Fruit fly (Drosophila melanogaster) whole organism, embryonic: ENCODE data around the gene CG10337.
A peak's percentile ranks its signal among the peaks of the same experiment; 100 is the strongest.

Experiments
- BEAF-32 ChIP-seq: fragments of 200-800 bp; sonication (Bioruptor generic); optimal IDR thresholded peaks from 3 replicates; lab custom pipeline; 2017; ENCODE audit warnings: missing biosample characterization, missing genetic modification characterization, mild to moderate bottlenecking, moderate library complexity, missing genetic modification reagents
- Bgb ChIP-seq: fragments of 200-800 bp; sonication (Bioruptor generic); IDR thresholded peaks from 2 replicates; pipeline ENCODE4 v1.3.6; 2022; ENCODE audit warnings: missing biosample characterization, missing genetic modification characterization; ENCODE audit not compliant: partially characterized antibody
- CG12155 ChIP-seq: fragments of 200-800 bp; sonication (Bioruptor generic); optimal IDR thresholded peaks from 3 replicates; lab custom pipeline; 2016; ENCODE audit warnings: missing biosample characterization, missing genetic modification characterization
- CG14667 ChIP-seq: fragments of 200-800 bp; sonication (Bioruptor generic); IDR thresholded peaks from 2 replicates; pipeline ENCODE4 v1.3.6; 2022; ENCODE audit warnings: missing biosample characterization, missing genetic modification characterization
- CG16863 ChIP-seq: fragments of 200-800 bp; sonication (Bioruptor generic); optimal IDR thresholded peaks from 3 replicates; lab custom pipeline; 2016; ENCODE audit warnings: missing biosample characterization, missing genetic modification characterization
- CG17328 ChIP-seq: fragments of 200-800 bp; sonication (Bioruptor generic); IDR thresholded peaks from 2 replicates; pipeline ENCODE4 v1.3.6; 2022; ENCODE audit warnings: missing biosample characterization, missing genetic modification characterization
- CG17385 ChIP-seq: fragments of 200-800 bp; sonication (Bioruptor generic); optimal IDR thresholded peaks from 3 replicates; lab custom pipeline; 2018; ENCODE audit warnings: missing biosample characterization, mild to moderate bottlenecking, missing genetic modification characterization
- CG1832 ChIP-seq: fragments of 200-800 bp; sonication (Bioruptor generic); optimal IDR thresholded peaks from 2 replicates; lab custom pipeline; 2017; ENCODE audit warnings: missing biosample characterization, mild to moderate bottlenecking, missing genetic modification characterization, inconsistent platforms
- CG2889 ChIP-seq: fragments of 200-800 bp; sonication (Bioruptor generic); IDR thresholded peaks from 3 replicates; pipeline ENCODE4 v1.3.6; 2022; ENCODE audit warnings: missing biosample characterization, missing genetic modification characterization
- CG4424 ChIP-seq: fragments of 200-800 bp; sonication (Bioruptor generic); optimal IDR thresholded peaks from 3 replicates; lab custom pipeline; 2016; ENCODE audit warnings: missing biosample characterization, missing genetic modification characterization
- CG6272 ChIP-seq: fragments of 200-800 bp; sonication (Bioruptor generic); IDR thresholded peaks from 2 replicates; pipeline ENCODE4 v1.3.6; 2022; ENCODE audit warnings: missing biosample characterization, missing genetic modification characterization
- CG6765 ChIP-seq: fragments of 200-800 bp; sonication (Bioruptor generic); optimal IDR thresholded peaks from 3 replicates; lab custom pipeline; 2017; ENCODE audit warnings: missing biosample characterization, mild to moderate bottlenecking, missing genetic modification characterization
- CG7786 ChIP-seq: fragments of 200-800 bp; sonication (Bioruptor generic); optimal IDR thresholded peaks from 2 replicates; lab custom pipeline; 2016; ENCODE audit warnings: missing biosample characterization, missing genetic modification characterization
- CG7839 ChIP-seq: fragments of 200-800 bp; sonication (Bioruptor generic); optimal IDR thresholded peaks from 3 replicates; lab custom pipeline; 2018; ENCODE audit warnings: missing biosample characterization, mild to moderate bottlenecking, missing genetic modification characterization, moderate library complexity
- CG9797 ChIP-seq: fragments of 200-800 bp; sonication (Bioruptor generic); optimal IDR thresholded peaks from 3 replicates; lab custom pipeline; 2018; ENCODE audit warnings: missing biosample characterization, mild to moderate bottlenecking, missing genetic modification characterization
- Dref ChIP-seq: fragments of 200-800 bp; sonication (Bioruptor generic); IDR thresholded peaks from 2 replicates; pipeline ENCODE4 v1.3.6; 2022; ENCODE audit warnings: missing biosample characterization, missing genetic modification characterization
- Fer1 ChIP-seq: fragments of 200-800 bp; sonication (Bioruptor generic); optimal IDR thresholded peaks from 2 replicates; lab custom pipeline; 2017; ENCODE audit warnings: missing biosample characterization, mild to moderate bottlenecking, missing genetic modification characterization
- Fer3 ChIP-seq: fragments of 200-800 bp; sonication (Bioruptor generic); optimal IDR thresholded peaks from 2 replicates; lab custom pipeline; 2018; ENCODE audit warnings: missing biosample characterization, mild to moderate bottlenecking, missing genetic modification characterization, moderate library complexity
- Gug ChIP-seq: fragments of 200-800 bp; sonication (Bioruptor generic); IDR thresholded peaks from 4 replicates; pipeline ENCODE4 v1.3.6; 2022; ENCODE audit warnings: missing biosample characterization, missing genetic modification characterization
- HHEX ChIP-seq: fragments of 200-800 bp; sonication (Bioruptor generic); optimal IDR thresholded peaks from 3 replicates; lab custom pipeline; 2017; ENCODE audit warnings: missing biosample characterization, mild to moderate bottlenecking, missing genetic modification characterization, missing genetic modification reagents
- Lhr ChIP-seq: fragments of 200-800 bp; sonication (Bioruptor generic); optimal IDR thresholded peaks from 3 replicates; lab custom pipeline; 2017; ENCODE audit warnings: mild to moderate bottlenecking, missing biosample characterization, missing genetic modification reagents, missing genetic modification characterization
- NC2α ChIP-seq: fragments of 200-800 bp; sonication (Bioruptor generic); optimal IDR thresholded peaks from 2 replicates; lab custom pipeline; 2016; ENCODE audit warnings: missing biosample characterization, missing genetic modification characterization
- NC2β ChIP-seq: fragments of 200-800 bp; sonication (Bioruptor generic); optimal IDR thresholded peaks from 2 replicates; lab custom pipeline; 2016; ENCODE audit warnings: missing biosample characterization, missing genetic modification characterization
- PHDP ChIP-seq: fragments of 200-800 bp; sonication (Bioruptor generic); optimal IDR thresholded peaks from 3 replicates; lab custom pipeline; 2018; ENCODE audit warnings: missing biosample characterization, mild to moderate bottlenecking, missing genetic modification characterization, moderate library complexity
- Rfx ChIP-seq: fragments of 200-800 bp; sonication (Bioruptor generic); IDR thresholded peaks from 2 replicates; pipeline ENCODE4 v1.3.6; 2022; ENCODE audit warnings: missing biosample characterization, missing genetic modification characterization
- Rx ChIP-seq: fragments of 200-800 bp; sonication (Bioruptor generic); IDR thresholded peaks from 2 replicates; pipeline ENCODE4 v1.3.6; 2022; ENCODE audit warnings: missing biosample characterization, missing genetic modification characterization
- Trl ChIP-seq, 3 experiments: fragments of >200 bp in 2 of 3; fragments of 200-800 bp in 1 of 3; sonication (Bioruptor generic) in 1 of 3; optimal IDR thresholded peaks; 2 replicates in 1 of 3; 3 replicates in 2 of 3; lab custom pipeline; 2016 to 2017; ENCODE audit warnings: missing biosample characterization in 1 of 3, missing genetic modification characterization in 1 of 3
- ato ChIP-seq: fragments of 200-800 bp; sonication (Bioruptor generic); IDR thresholded peaks from 2 replicates; pipeline ENCODE4 v1.3.6; 2022; ENCODE audit warnings: missing biosample characterization, missing genetic modification characterization; ENCODE audit not compliant: partially characterized antibody
- az2 ChIP-seq: fragments of 200-800 bp; sonication (Bioruptor generic); optimal IDR thresholded peaks from 3 replicates; lab custom pipeline; 2016; ENCODE audit warnings: missing biosample characterization, missing genetic modification characterization
- cato ChIP-seq: fragments of 200-800 bp; sonication (Bioruptor generic); optimal IDR thresholded peaks from 2 replicates; lab custom pipeline; 2016; ENCODE audit warnings: missing biosample characterization, missing genetic modification characterization, borderline replicate concordance
- crp ChIP-seq, 2 experiments: fragments of 200-800 bp; sonication (Bioruptor generic); optimal IDR thresholded peaks; 2 replicates in 1 of 2; 3 replicates in 1 of 2; lab custom pipeline; 2017; ENCODE audit warnings: missing biosample characterization in 2 of 2, missing genetic modification characterization in 2 of 2, mild to moderate bottlenecking in 1 of 2, moderate library complexity in 1 of 2
- danr ChIP-seq: fragments of 200-800 bp; sonication (Bioruptor generic); IDR thresholded peaks from 2 replicates; pipeline ENCODE4 v1.3.6; 2022; ENCODE audit warnings: missing biosample characterization, missing genetic modification characterization
- gem ChIP-seq: fragments of 200-800 bp; sonication (Bioruptor generic); optimal IDR thresholded peaks from 2 replicates; lab custom pipeline; 2019; ENCODE audit warnings: missing biosample characterization, mild to moderate bottlenecking, missing genetic modification characterization, moderate library complexity
- kni ChIP-seq: fragments of 200-800 bp; sonication (Bioruptor generic); optimal IDR thresholded peaks from 3 replicates; lab custom pipeline; 2017; ENCODE audit warnings: mild to moderate bottlenecking, missing biosample characterization, missing genetic modification reagents, missing genetic modification characterization
- knrl ChIP-seq: fragments of 200-800 bp; sonication (Bioruptor generic); IDR thresholded peaks from 3 replicates; pipeline ENCODE4 v1.3.6; 2022; ENCODE audit warnings: missing biosample characterization, missing genetic modification characterization; ENCODE audit not compliant: partially characterized antibody
- lbe ChIP-seq: fragments of 200-800 bp; sonication (Bioruptor generic); optimal IDR thresholded peaks from 2 replicates; lab custom pipeline; 2016; ENCODE audit warnings: missing biosample characterization, mild to moderate bottlenecking, missing genetic modification characterization
- lmd ChIP-seq: fragments of 200-800 bp; sonication (Bioruptor generic); IDR thresholded peaks from 2 replicates; pipeline ENCODE4 v1.3.6; 2022; ENCODE audit warnings: missing biosample characterization, missing genetic modification characterization
- lov ChIP-seq, 2 experiments: fragments of 200-800 bp in 1 of 2; fragments of >200 bp in 1 of 2; sonication (Bioruptor generic) in 1 of 2; IDR thresholded peaks in 1 of 2; optimal IDR thresholded peaks in 1 of 2; 2 replicates in 1 of 2; 3 replicates in 1 of 2; pipeline versions ENCODE4 v1.3.6 to Lab custom; 2017 to 2022; ENCODE audit warnings: missing biosample characterization in 1 of 2, missing genetic modification characterization in 1 of 2
- mld ChIP-seq: fragments of 200-800 bp; sonication (Bioruptor generic); IDR thresholded peaks from 3 replicates; pipeline ENCODE4 v1.3.6; 2022; ENCODE audit warnings: missing biosample characterization, missing genetic modification characterization; ENCODE audit not compliant: partially characterized antibody
- nau ChIP-seq: fragments of 200-800 bp; sonication (Bioruptor generic); optimal IDR thresholded peaks from 3 replicates; lab custom pipeline; 2017; ENCODE audit warnings: missing biosample characterization, mild to moderate bottlenecking, missing genetic modification characterization, missing genetic modification reagents
- nmo ChIP-seq: fragments of 200-800 bp; sonication (Bioruptor generic); optimal IDR thresholded peaks from 2 replicates; lab custom pipeline; 2018; ENCODE audit warnings: missing biosample characterization, mild to moderate bottlenecking, missing genetic modification characterization, moderate library complexity
- pita ChIP-seq: fragments of 200-800 bp; sonication (Bioruptor generic); optimal IDR thresholded peaks from 2 replicates; lab custom pipeline; 2017; ENCODE audit warnings: missing biosample characterization, mild to moderate bottlenecking, missing genetic modification characterization
- scrt ChIP-seq: fragments of 200-800 bp; sonication (Bioruptor generic); optimal IDR thresholded peaks from 2 replicates; lab custom pipeline; 2018; ENCODE audit warnings: missing biosample characterization, mild to moderate bottlenecking, missing genetic modification characterization, moderate library complexity
- slou ChIP-seq: fragments of 200-800 bp; sonication (Bioruptor generic); optimal IDR thresholded peaks from 3 replicates; lab custom pipeline; 2016; ENCODE audit warnings: missing biosample characterization, missing genetic modification characterization
- so ChIP-seq: fragments of 200-800 bp; sonication (Bioruptor generic); IDR thresholded peaks from 3 replicates; pipeline ENCODE4 v1.3.6; 2022; ENCODE audit warnings: missing biosample characterization, missing genetic modification characterization
- sr ChIP-seq: fragments of 200-800 bp; sonication (Bioruptor generic); IDR thresholded peaks from 3 replicates; pipeline ENCODE4 v1.3.6; 2022; ENCODE audit warnings: missing biosample characterization, missing genetic modification characterization
- vvl ChIP-seq: fragments of 200-800 bp; sonication (Bioruptor generic); IDR thresholded peaks from 2 replicates; pipeline ENCODE4 v1.3.6; 2022; ENCODE audit warnings: missing biosample characterization, missing genetic modification characterization
- wor ChIP-seq: fragments of 200-800 bp; sonication (Bioruptor generic); IDR thresholded peaks from 2 replicates; pipeline ENCODE4 v1.3.6; 2022; ENCODE audit warnings: missing biosample characterization, missing genetic modification characterization
- zfh2 ChIP-seq: fragments of 200-800 bp; sonication (Bioruptor generic); optimal IDR thresholded peaks from 2 replicates; lab custom pipeline; 2016; ENCODE audit warnings: missing biosample characterization, missing genetic modification characterization

Gene CG10337

dm6 chr2L:19508361-19508918, 38.3 kb downstream of the CG10337 start, which contains the start of gene cyst (continued):
- no peak for TF ChIP-seq CG4424 (GFP tag; lab: Kevin White, UChicago)
- TF ChIP-seq zfh2 (GFP tag; lab: Kevin White, UChicago) = peak; percentile 62
- TF ChIP-seq so (GFP tag; lab: Robert Waterston, UW) = no peak
- no peak for TF ChIP-seq NC2α
- no peak for TF ChIP-seq lbe (GFP tag; lab: Kevin White, UChicago)
- no peak; the same call in 1 of the 2 replicates for TF ChIP-seq lmd (GFP tag; lab: Robert Waterston, UW)
- peak; percentile 60 for TF ChIP-seq nmo (GFP tag; lab: Kevin White, UChicago)
- no peak for TF ChIP-seq danr (GFP tag; lab: Robert Waterston, UW)
- no peak for TF ChIP-seq HHEX (GFP tag; lab: Kevin White, UChicago)
- TF ChIP-seq wor = no peak
- TF ChIP-seq sr (GFP tag; lab: Robert Waterston, UW) = peak; percentile 60; the same call in 1 of the 3 replicates
- TF ChIP-seq CG2889 (GFP tag; lab: Robert Waterston, UW) = no peak
- TF ChIP-seq slou (GFP tag; lab: Kevin White, UChicago) = no peak
- TF ChIP-seq NC2β = peak; percentile 13
- TF ChIP-seq CG6272 (GFP tag; lab: Robert Waterston, UW) = peak; percentile 40; the same call in 1 of the 2 replicates
- TF ChIP-seq CG1832 (GFP tag; lab: Kevin White, UChicago) = no peak
- TF ChIP-seq vvl = peak; percentile 75
- peak; percentile 98 for TF ChIP-seq BEAF-32 (GFP tag; lab: Kevin White, UChicago)
- no peak for TF ChIP-seq nau (GFP tag; lab: Kevin White, UChicago)
- TF ChIP-seq lov (optimal IDR thresholded peaks at IDR 0.05; lab: Kevin White, UChicago) = no peak
- no peak for TF ChIP-seq lov (GFP tag; IDR thresholded peaks at IDR 0.05; lab: Robert Waterston, UW)
- no peak for TF ChIP-seq Rx (GFP tag; lab: Robert Waterston, UW)
- TF ChIP-seq Dref (GFP tag; lab: Robert Waterston, UW) = peak; percentile 69
- TF ChIP-seq knrl (GFP tag; lab: Robert Waterston, UW) = peak; percentile 97
- peak; percentile 99 for TF ChIP-seq Bgb (GFP tag; lab: Robert Waterston, UW)
- TF ChIP-seq Gug (GFP tag; lab: Robert Waterston, UW) = no peak; the same call in 3 of the 4 replicates
- TF ChIP-seq mld (GFP tag; lab: Robert Waterston, UW) = peak; percentile 92
- TF ChIP-seq Rfx = peak; percentile 68
- peak; percentile 25 for TF ChIP-seq Fer1
- TF ChIP-seq CG12155 (GFP tag; lab: Kevin White, UChicago) = peak; percentile 42
- TF ChIP-seq pita = no peak
- no peak for TF ChIP-seq kni (GFP tag; lab: Kevin White, UChicago)
- TF ChIP-seq CG9797 (GFP tag; lab: Kevin White, UChicago) = peak; percentile 93
- TF ChIP-seq cato (GFP tag; lab: Kevin White, UChicago) = no peak
- no peak for TF ChIP-seq CG17328
- TF ChIP-seq CG6765 (GFP tag; lab: Kevin White, UChicago) = no peak
- TF ChIP-seq CG7839 (tag; lab: Kevin White, UChicago) = no peak
- peak; percentile 93 for TF ChIP-seq scrt (GFP tag; lab: Kevin White, UChicago)
- peak; percentile 61 for TF ChIP-seq CG16863 (GFP tag; lab: Kevin White, UChicago)
- TF ChIP-seq crp (GFP tag; optimal IDR thresholded peaks at IDR 0.05; lab: Kevin White, UChicago) = peak in 1 of 2 experiments; percentile 55
- TF ChIP-seq ato (GFP tag; lab: Robert Waterston, UW) = peak; percentile 94
- TF ChIP-seq Fer3 (tag; lab: Kevin White, UChicago) = no peak
- TF ChIP-seq PHDP (tag; lab: Kevin White, UChicago) = no peak
- no peak for TF ChIP-seq CG14667 (GFP tag; lab: Robert Waterston, UW)
- TF ChIP-seq gem (tag; lab: Kevin White, UChicago) = no peak
- TF ChIP-seq Lhr (GFP tag; lab: Kevin White, UChicago) = peak; percentile 80
- no peak for TF ChIP-seq CG17385
- no peak for TF ChIP-seq Trl (optimal IDR thresholded peaks at IDR 0.05; lab: Kevin White, UChicago)
- peak; percentile 60 for TF ChIP-seq Trl (GFP tag; optimal IDR thresholded peaks at IDR 0.05; lab: Kevin White, UChicago)
- TF ChIP-seq az2 (GFP tag; lab: Kevin White, UChicago) = no peak
- peak; percentile 1 for TF ChIP-seq CG7786
